Worm (Caenorhabditis elegans): ENCODE measurements around the gene fbxa-42.

DNA sequence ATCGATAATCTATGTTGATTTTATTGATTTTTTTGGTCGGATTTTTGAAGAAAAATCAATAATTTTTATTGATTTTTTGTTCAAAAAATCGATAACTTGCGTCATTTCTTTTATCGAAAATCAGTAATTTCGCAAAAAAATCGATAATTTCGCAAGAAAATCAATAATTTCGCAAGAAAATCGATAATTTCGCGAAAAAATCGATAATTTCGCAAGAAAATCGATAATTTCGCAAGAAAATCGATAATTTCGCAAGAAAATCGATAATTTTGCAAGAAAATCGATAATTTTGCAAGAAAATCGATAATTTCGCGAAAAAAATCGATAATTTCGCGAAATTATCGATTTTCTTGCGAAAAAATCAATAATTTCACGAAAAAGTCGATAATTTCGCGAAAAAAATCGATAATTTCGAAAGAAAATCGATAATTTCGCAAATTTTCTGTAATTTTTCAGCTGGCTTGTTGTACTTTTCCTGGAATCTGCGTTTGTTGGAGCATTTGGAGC, 22.1 kb upstream of the fbxa-42 start:
- TF ChIP-seq snpc-1.2 (GFP tag; IDR thresholded peaks at IDR 0.05) (no peak), lin-39 (tag; optimal IDR thresholded peaks at IDR 0.05) (no peak), dmd-8 (GFP tag; IDR thresholded peaks at IDR 0.05) (no peak)
